Worm (Caenorhabditis elegans): ENCODE data around the gene F43G6.4.
A peak's percentile ranks its signal among the peaks of the same experiment; 100 is the strongest.

F43G6.4 gene

DNA sequence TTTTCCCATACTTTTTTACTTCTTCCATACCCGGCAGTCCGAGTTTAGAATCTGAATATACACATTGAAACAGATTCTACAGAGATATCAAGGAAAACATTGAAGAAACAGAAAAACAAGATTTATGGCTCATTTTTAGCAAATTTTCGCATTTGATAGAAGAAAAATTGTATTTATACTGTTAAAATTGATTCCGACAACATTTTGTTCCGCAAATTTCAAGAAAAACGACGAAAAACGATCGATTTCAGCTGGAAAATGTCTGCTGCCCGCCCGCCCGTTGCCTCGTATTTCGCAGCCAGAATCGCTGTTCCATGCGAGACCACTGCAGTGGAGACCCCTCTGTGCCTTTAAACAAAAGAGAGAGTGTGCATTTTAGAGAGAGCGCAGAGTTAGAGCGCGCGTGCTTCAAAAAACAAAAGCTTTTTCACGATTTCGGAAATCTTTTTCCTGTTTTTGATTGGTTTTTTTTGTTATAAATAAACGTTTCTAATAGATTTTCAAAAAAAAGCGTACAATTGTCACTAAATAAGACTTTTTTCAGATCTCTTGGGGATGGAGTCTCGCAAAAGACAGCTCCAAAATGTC lies 12.6 kb upstream of the F43G6.4 start, which contains the start of the genes patr-1 and dna-2 (continued):
- TF ChIP-seq dve-1 (tag; optimal IDR thresholded peaks at IDR 0.05; ENCODE audit: insufficient read depth) (peak; percentile 37), unc-62 (GFP tag; optimal IDR thresholded peaks at IDR 0.05 in 1 of 2) (peak in 1 of 2 experiments; percentile 59), unc-62 (tag; optimal IDR thresholded peaks at IDR 0.05) (no peak), cey-2 (tag; optimal IDR thresholded peaks at IDR 0.05; ENCODE audit: borderline replicate concordance, insufficient read depth) (no peak), lin-29 (GFP tag; IDR thresholded peaks at IDR 0.05) (no peak), ceh-44 (GFP tag; IDR thresholded peaks at IDR 0.05) (0 out of 2 replicates have a peak, but pooled peaks have one; percentile 59), nhr-11 (tag; optimal IDR thresholded peaks at IDR 0.05) (peak; percentile 30), nhr-102 (tag; optimal IDR thresholded peaks at IDR 0.05) (no peak), mep-1 (tag; optimal IDR thresholded peaks at IDR 0.05) (peak; percentile 55), nhr-42 (GFP tag; IDR thresholded peaks at IDR 0.05) (peak; percentile 19; the same call in 1 of the 2 replicates), zfp-3 (GFP tag; conservative IDR thresholded peaks at IDR 0.05) (0 out of 2 replicates have a peak, but pooled peaks have one; percentile 30), mdl-1 (tag; optimal IDR thresholded peaks at IDR 0.05) (peak; percentile 23 to 65), lin-13 (GFP tag; optimal IDR thresholded peaks at IDR 0.05) (peak; percentile 31), nhr-10 (tag; optimal IDR thresholded peaks at IDR 0.05) (no peak), tag-97 (GFP tag; IDR thresholded peaks at IDR 0.05) (no peak), ceh-28 (tag; optimal IDR thresholded peaks at IDR 0.05) (no peak), lin-38 (GFP tag; IDR thresholded peaks at IDR 0.05) (peak; percentile 65)

ce11 chrII:11782493-11782892 lies 8.1 kb upstream of the F43G6.4 start, which contains the start of gene F43G6.16:
TSS of gene F43G6.16 (minus strand) at chrII:11782633.
- TF ChIP-seq attf-4 (tag; optimal IDR thresholded peaks at IDR 0.05) = no peak
- no peak for TF ChIP-seq saeg-2 (GFP tag; IDR thresholded peaks at IDR 0.05)
- TF ChIP-seq hlh-30 (tag; optimal IDR thresholded peaks at IDR 0.05; ENCODE audit: insufficient read depth) = no peak
- no peak for TF ChIP-seq unc-62 (GFP tag; optimal IDR thresholded peaks at IDR 0.05 in 1 of 2)
- TF ChIP-seq unc-62 (tag; optimal IDR thresholded peaks at IDR 0.05) = no peak
- TF ChIP-seq hlh-11 (tag; optimal IDR thresholded peaks at IDR 0.05) = no peak
- no peak for TF ChIP-seq ztf-11 (tag; optimal IDR thresholded peaks at IDR 0.05)
- no peak for TF ChIP-seq rbr-2 (tag; optimal IDR thresholded peaks at IDR 0.05)
- peak; percentile 46; the same call in 1 of the 2 replicates for TF ChIP-seq snpc-1.2 (GFP tag; IDR thresholded peaks at IDR 0.05)
- TF ChIP-seq T26A8.4 (GFP tag; IDR thresholded peaks at IDR 0.05) = no peak
- no peak for TF ChIP-seq daf-12 (tag; optimal IDR thresholded peaks at IDR 0.05)
- TF ChIP-seq zip-11 (GFP tag; IDR thresholded peaks at IDR 0.05) = no peak
- no peak for TF ChIP-seq aha-1 (tag)
- TF ChIP-seq mxl-2 (GFP tag; conservative IDR thresholded peaks at IDR 0.05) = no peak
- no peak for TF ChIP-seq zfp-3 (GFP tag; conservative IDR thresholded peaks at IDR 0.05)
- no peak for TF ChIP-seq snpc-4 (tag; optimal IDR thresholded peaks at IDR 0.05)
- TF ChIP-seq ZK546.5 (tag; optimal IDR thresholded peaks at IDR 0.05) = no peak
- TF ChIP-seq daf-19 (GFP tag; conservative IDR thresholded peaks at IDR 0.05) = no peak
- TF ChIP-seq ama-1 (optimal IDR thresholded peaks at IDR 0.05) = no peak
- TF ChIP-seq nhr-102 (tag; optimal IDR thresholded peaks at IDR 0.05) = no peak
- no peak for TF ChIP-seq ceh-20 (GFP tag; IDR thresholded peaks at IDR 0.05)
- no peak for TF ChIP-seq ZK337.2 (GFP tag; IDR thresholded peaks at IDR 0.05)
- TF ChIP-seq ceh-44 (GFP tag; IDR thresholded peaks at IDR 0.05) = peak; percentile 75; the same call in 1 of the 2 replicates
- TF ChIP-seq Y48G9A.11 (GFP tag; IDR thresholded peaks at IDR 0.05) = peak; percentile 73
- no peak for TF ChIP-seq dpl-1 (GFP tag; optimal IDR thresholded peaks at IDR 0.05)
- TF ChIP-seq ceh-32 (tag; optimal IDR thresholded peaks at IDR 0.05; ENCODE audit: poor library complexity) = no peak
- no peak for TF ChIP-seq nhr-77 (tag; optimal IDR thresholded peaks at IDR 0.05)
- TF ChIP-seq dmd-9 (GFP tag; IDR thresholded peaks at IDR 0.05) = no peak
- TF ChIP-seq nhr-25 (tag; optimal IDR thresholded peaks at IDR 0.05; ENCODE audit: borderline replicate concordance, insufficient read depth) = no peak
- no peak for TF ChIP-seq zip-2 (tag; optimal IDR thresholded peaks at IDR 0.05)
- TF ChIP-seq lir-3 (tag; optimal IDR thresholded peaks at IDR 0.05) = no peak
- TF ChIP-seq ceh-28 (tag; optimal IDR thresholded peaks at IDR 0.05) = no peak
- TF ChIP-seq zag-1 (tag; optimal IDR thresholded peaks at IDR 0.05) = no peak
- no peak for TF ChIP-seq mxl-3 (GFP tag; optimal IDR thresholded peaks at IDR 0.05)
- TF ChIP-seq daf-16 (GFP tag; optimal IDR thresholded peaks at IDR 0.05) = no peak
- no peak for TF ChIP-seq daf-16 (tag; optimal IDR thresholded peaks at IDR 0.05)
- no peak for TF ChIP-seq mep-1 (tag; optimal IDR thresholded peaks at IDR 0.05)
- no peak for TF ChIP-seq spr-3 (GFP tag; optimal IDR thresholded peaks at IDR 0.05)
- peak; percentile 87 for TF ChIP-seq unc-130 (GFP tag; optimal IDR thresholded peaks at IDR 0.05)
